Fruit fly (Drosophila melanogaster) whole organism, larva: ENCODE results near the gene Pgcl.
"Not testable (repeated sequence)": the region's sequence is repeated elsewhere in the genome, so short reads cannot be mapped to it uniquely, and the experiment has no call there.

ENCODE experiments used
- noc ChIP-seq: fragments of 200-800 bp; sonication (Bioruptor generic); optimal IDR thresholded peaks from 3 replicates; lab custom pipeline; 2019; ENCODE audit warnings: missing biosample characterization, mild to moderate bottlenecking, missing genetic modification characterization, moderate library complexity

Pgcl gene

DNA sequence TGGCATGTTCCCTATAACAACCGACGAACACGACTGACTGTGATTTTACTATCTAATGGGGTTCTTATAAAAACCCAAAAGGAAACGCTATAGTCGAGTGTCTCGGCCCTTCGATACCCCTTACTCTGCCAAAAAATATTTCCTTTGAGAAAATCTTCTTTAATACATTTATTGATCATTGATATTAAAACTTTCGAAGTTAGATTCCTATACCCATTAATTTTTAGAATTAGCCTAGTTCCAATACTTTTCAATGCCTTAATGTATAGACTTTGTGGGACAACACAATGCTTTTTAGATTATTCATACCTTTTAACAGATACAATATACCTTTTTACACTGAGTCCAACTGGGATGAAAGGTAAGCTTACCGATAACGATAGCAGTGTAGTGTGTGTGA is at the start of gene Pgcl:
Pgcl (minus strand) TSS at position 45 of the 400 bp plus-strand sequence.
- no peak for TF ChIP-seq noc (tag; lab: Kevin White, UChicago)

DNA sequence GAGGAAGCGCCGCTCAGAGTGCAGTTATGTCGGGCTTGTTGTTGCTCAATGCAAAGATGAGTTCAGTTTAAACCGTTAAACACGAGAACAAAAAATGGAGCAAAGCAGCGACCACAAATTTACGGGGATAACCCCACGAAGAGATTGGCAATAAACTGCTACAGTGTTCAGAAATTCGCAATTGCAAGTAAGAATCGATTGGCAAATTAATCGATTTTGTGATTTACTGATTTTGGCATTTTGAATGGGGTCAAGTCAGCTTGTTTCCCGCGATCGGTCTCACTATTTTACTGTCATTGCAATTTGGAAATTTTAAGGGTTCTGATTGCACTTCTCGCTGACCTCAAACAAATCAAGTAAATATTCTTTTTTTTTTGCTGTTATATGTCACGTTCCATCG is 44.4 kb upstream of the Pgcl start, which contains the start of gene CG3176:
CG3176 (plus strand) TSS at position 221 of the 400 bp plus-strand sequence.
- not testable (repeated sequence) for TF ChIP-seq noc (tag; lab: Kevin White, UChicago)

dm6 chrX:478766-479165 is 41.5 kb upstream of the Pgcl start, which contains the start of gene CG32817:
CG32817 (plus strand) TSS chrX:479066.
- TF ChIP-seq noc (tag; lab: Kevin White, UChicago): no peak

- no peak for TF ChIP-seq noc (tag; lab: Kevin White, UChicago)
Measured at dm6 chrX:476230-477143, 39.2 kb upstream of the Pgcl start, which contains the start of the genes ebo and CG13373. ebo (minus strand) TSS chrX:476579. CG13373 (plus strand) TSS chrX:476984.

DNA sequence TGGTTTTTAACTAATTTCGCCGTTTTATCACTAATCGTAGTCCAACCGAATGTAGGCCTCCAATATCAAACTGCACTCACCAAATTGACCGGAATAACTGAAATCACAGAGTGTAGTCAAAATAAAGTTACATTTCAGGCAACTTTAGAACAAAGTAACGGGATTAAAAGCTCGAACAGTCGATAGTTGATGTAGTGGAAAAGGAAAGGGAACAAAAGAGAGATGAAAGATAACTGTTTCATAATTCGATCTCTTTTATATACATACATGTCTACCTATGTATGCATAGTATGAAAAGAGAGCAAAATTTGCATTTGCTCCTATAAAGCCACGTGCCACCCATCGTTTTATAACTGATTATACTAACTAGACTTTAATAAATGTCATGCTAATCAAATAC is 33.4 kb upstream of the Pgcl start, which contains the start of gene CG32816:
CG32816 (minus strand) TSS at position 101 of the 400 bp plus-strand sequence.
- no peak for TF ChIP-seq noc (tag; lab: Kevin White, UChicago)

dm6 chrX:469235-469634 is 32.0 kb upstream of the Pgcl start, which contains the start of gene Cyp4g1:
Cyp4g1 (minus strand) TSS chrX:469335.
- TF ChIP-seq noc (tag; lab: Kevin White, UChicago): no peak

DNA sequence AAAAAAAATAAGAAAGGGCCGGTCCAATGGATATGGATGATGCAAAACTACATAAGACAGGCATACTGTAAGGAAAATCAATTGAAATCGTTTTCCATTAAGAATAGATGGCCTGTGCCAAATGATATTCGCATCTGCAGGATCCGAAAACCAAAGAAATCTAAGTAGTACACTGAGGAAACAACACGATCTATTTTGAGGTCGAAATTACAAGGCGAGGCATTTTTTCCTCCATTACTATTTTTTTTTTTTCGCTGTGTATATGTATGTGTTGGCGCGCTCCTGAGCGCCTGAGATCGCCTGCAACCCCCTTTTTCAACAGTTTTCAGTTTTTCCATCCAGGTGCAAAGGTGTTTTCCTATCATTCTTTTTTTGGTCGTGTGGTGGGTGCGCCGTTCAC is 26.7 kb upstream of the Pgcl start:
- no peak for TF ChIP-seq noc (tag; lab: Kevin White, UChicago)

DNA sequence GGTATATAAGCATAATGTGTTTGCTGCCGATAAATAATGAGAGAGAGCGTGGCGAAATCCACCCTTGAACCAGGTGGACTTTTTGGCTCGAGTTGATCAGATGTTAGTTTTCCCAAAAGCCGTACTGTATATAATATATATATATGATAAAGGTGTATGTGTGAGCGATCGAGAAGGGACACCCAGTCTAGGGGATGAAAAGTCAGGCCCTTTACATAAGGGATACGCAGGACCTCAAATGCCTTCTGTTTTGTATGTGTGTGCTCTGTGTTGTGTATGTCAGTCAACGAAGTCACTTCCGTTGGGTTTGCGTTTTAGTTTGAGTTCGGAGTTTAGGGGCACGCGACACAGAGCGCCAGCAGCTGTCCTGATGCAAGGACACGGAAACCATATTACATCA is 23.2 kb upstream of the Pgcl start, which contains the start of gene ase:
ase (plus strand) TSS at position 301 of the 400 bp plus-strand sequence.
- no peak for TF ChIP-seq noc (tag; lab: Kevin White, UChicago)

DNA sequence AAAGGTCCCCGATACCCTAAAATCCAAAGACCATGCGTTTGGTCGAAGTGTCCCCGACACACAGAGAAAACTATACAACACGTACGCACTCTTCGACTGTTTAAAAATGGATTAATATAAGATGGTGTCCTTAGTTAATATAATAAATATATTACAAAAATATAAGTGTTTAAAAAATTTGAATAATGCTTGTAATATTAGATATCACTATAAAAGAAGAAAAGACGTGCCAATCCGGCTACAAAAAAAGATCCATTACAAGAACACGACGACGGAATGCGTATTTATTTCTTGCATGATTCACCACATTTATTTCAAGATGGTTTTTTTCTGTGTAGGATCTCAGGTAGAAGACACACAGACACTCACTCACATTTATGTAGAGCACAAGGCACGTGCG is 20.6 kb upstream of the Pgcl start:
- TF ChIP-seq noc (tag; lab: Kevin White, UChicago): no peak

dm6 chrX:456959-457358 is 19.7 kb upstream of the Pgcl start:
- no peak for TF ChIP-seq noc (tag; lab: Kevin White, UChicago)

- TF ChIP-seq noc (tag; lab: Kevin White, UChicago): no peak
Measured at dm6 chrX:452716-453115, 15.5 kb upstream of the Pgcl start.

- TF ChIP-seq noc (tag; lab: Kevin White, UChicago): no peak
Measured at dm6 chrX:448978-449377, 11.7 kb upstream of the Pgcl start.

dm6 chrX:448270-448669 is 11.0 kb upstream of the Pgcl start:
- no peak for TF ChIP-seq noc (tag; lab: Kevin White, UChicago)

DNA sequence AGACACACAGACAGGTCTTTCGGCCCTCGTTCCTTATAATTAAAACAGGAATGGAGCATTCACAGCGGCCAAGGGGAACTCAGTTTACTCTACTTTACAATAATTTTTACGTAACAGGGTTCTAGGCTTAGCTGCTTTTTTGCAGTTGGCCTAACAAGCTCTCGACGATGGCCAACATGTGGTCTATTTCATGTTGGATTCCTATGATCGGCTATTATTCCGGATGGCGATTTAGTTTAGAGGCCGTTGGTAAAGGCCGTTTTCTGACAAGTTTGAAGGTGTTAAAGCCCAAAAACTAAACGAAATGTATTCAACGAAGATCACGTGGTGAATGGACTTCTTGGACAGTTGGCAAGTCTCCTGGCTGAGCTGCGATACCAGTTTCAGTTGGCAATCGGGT is 8.8 kb upstream of the Pgcl start:
- TF ChIP-seq noc (tag; lab: Kevin White, UChicago): no peak

- no peak for TF ChIP-seq noc (tag; lab: Kevin White, UChicago)
Measured at dm6 chrX:443981-444550, 6.8 kb upstream of the Pgcl start.

DNA sequence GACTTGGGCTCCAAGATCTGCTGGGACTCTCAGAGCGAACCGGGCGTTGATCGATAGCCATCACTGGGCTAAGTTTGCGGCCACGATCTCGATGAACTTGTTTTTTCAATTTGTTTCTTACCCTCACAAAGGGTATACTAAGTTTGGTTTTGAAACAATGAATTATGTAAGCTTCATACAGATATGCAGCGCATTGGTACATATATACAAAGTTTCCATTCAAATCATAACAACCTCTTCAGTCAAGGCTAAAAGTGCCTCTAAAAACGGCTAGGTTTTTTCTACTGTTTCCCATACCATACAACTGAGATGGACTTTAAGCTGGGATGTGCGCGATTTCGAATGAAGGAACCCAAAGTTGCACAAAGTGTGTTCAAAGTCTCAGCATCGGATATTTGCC is 4.0 kb upstream of the Pgcl start:
- TF ChIP-seq noc (tag; lab: Kevin White, UChicago): no peak
